Worm (Caenorhabditis elegans): ENCODE measurements around the gene Y6E2A.5.

Y6E2A.5 gene

DNA sequence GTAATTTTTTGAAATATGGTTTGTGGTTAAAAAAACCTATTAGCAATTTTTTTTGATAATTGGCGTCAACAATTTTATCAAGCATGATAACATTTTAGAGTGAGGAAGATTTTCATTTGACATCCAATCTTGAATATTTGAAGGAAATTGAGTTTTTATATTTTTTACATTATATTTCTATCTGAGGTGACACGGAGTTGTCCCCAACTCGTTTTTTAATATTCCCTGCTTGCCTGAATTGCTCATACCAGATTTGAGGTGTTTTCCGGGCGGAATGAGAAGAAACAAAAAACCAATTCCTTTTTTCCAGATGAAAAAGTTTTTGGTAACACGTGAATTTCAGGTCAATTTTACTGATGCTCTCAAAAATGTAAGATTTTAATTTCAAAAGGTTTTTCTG, 1.1 kb upstream of the Y6E2A.5 start, which contains the start of gene Y6E2A.7:
Y6E2A.7 (plus strand) TSS at position 301 of the 400 bp plus-strand sequence.
- TF ChIP-seq zip-5 (tag; optimal IDR thresholded peaks at IDR 0.05) (no peak), ceh-45 (GFP tag; IDR thresholded peaks at IDR 0.05) (no peak), C08G9.2 (tag; optimal IDR thresholded peaks at IDR 0.05) (no peak), ceh-34 (tag; optimal IDR thresholded peaks at IDR 0.05) (no peak), pat-9 (tag; optimal IDR thresholded peaks at IDR 0.05) (no peak), K02D7.2 (tag; optimal IDR thresholded peaks at IDR 0.05) (no peak), pag-3 (tag; optimal IDR thresholded peaks at IDR 0.05; ENCODE audit: borderline replicate concordance) (no peak)

DNA sequence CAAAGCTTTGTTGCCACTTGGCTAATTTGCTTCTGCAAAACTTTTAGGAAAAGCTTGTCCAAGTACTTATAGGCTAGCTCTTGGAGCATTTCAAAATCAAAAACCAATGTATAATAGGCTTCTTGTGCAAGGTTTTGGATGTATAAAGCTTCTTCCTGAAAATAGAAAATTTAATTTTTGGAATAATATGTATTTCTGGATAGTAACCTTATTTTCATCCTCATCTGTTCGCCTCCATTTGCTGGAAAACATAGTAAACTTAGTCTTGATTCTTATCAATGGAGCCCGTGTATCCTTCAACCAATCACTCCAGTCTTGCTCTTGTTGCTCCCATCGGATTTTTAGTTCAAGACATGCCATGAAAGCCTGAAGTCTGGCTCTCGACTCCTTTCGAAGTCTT, 1.8 kb downstream of the Y6E2A.5 start, which contains the start of gene Y6E2A.4:
Y6E2A.4 (minus strand) TSS at position 101 of the 400 bp plus-strand sequence.
- TF ChIP-seq C38D4.7 (GFP tag; optimal IDR thresholded peaks at IDR 0.05) (no peak), hlh-13 (GFP tag; optimal IDR thresholded peaks at IDR 0.05) (no peak), nfya-1 (tag; optimal IDR thresholded peaks at IDR 0.05) (no peak), ceh-19 (GFP tag; optimal IDR thresholded peaks at IDR 0.05) (no peak), sdc-2 (tag; optimal IDR thresholded peaks at IDR 0.05) (no peak), ceh-9 (tag; optimal IDR thresholded peaks at IDR 0.05) (no peak), ceh-45 (GFP tag; IDR thresholded peaks at IDR 0.05) (no peak), T23F11.4 (GFP tag; optimal IDR thresholded peaks at IDR 0.05) (no peak), ama-1 (optimal IDR thresholded peaks at IDR 0.05) (no peak), npax-4 (tag; optimal IDR thresholded peaks at IDR 0.05) (no peak), K09A11.1 (tag; optimal IDR thresholded peaks at IDR 0.05; ENCODE audit: insufficient read depth) (no peak), ztf-16 (tag; optimal IDR thresholded peaks at IDR 0.05) (no peak), elt-2 (tag; optimal IDR thresholded peaks at IDR 0.05) (no peak), unc-42 (tag; optimal IDR thresholded peaks at IDR 0.05) (no peak), tbx-2 (tag; optimal IDR thresholded peaks at IDR 0.05) (no peak), F13H6.1 (tag; optimal IDR thresholded peaks at IDR 0.05) (no peak), Y22D7AL.16 (tag; optimal IDR thresholded peaks at IDR 0.05) (no peak), hlh-6 (tag; optimal IDR thresholded peaks at IDR 0.05) (no peak), pax-1 (tag; optimal IDR thresholded peaks at IDR 0.05) (no peak), che-1 (tag; optimal IDR thresholded peaks at IDR 0.05) (no peak)

DNA sequence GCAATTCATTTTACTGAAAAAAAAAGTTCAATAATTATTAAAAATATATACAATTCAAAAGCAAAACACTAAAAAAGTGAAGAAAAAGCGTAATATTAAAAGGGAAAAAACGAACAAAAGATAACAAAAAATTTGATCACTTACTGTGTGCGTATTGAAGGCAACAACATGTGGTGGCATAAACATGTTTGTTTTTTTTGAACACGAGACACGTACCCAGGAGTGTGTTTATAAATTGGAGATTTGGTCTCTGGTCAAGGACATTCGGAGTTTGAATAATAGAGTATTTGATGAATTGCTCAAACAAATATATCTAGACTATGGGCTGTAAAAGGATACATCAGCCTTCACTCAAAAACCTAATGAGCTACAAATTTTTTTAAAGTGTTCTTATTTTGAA, 2.8 kb downstream of the Y6E2A.5 start:
- TF ChIP-seq tbx-7 (tag; optimal IDR thresholded peaks at IDR 0.05) (no peak), madf-2 (tag; optimal IDR thresholded peaks at IDR 0.05) (no peak)

DNA sequence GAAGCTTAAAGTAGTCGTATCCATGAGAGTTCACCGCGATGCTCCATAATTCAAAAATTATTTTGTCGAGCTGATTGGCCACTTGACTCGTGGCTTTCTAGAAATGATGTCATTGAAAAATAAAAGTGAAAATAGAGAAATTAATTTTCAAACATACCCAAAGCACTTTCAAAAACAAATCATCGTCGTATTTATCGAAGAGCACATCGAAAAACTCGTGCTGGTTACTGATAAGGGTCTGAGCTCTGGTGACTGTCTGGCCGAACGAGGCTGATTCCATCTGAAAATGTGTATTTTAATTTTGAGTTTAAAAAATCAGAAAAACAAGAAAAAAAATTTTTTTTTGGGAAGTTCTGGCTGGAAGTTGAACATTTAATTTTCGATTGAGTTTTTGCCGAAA, 6.1 kb downstream of the Y6E2A.5 start:
- TF ChIP-seq C08G9.2 (tag; optimal IDR thresholded peaks at IDR 0.05), result no peak
- no peak for TF ChIP-seq hlh-13 (GFP tag; optimal IDR thresholded peaks at IDR 0.05)
- no peak for TF ChIP-seq npax-4 (tag; optimal IDR thresholded peaks at IDR 0.05)
- no peak for TF ChIP-seq zip-5 (tag; optimal IDR thresholded peaks at IDR 0.05)
- no peak for TF ChIP-seq ceh-22 (tag; optimal IDR thresholded peaks at IDR 0.05)
- no peak for TF ChIP-seq odd-2 (tag; optimal IDR thresholded peaks at IDR 0.05)
- no peak for TF ChIP-seq pqm-1 (tag; optimal IDR thresholded peaks at IDR 0.05)
- no peak for TF ChIP-seq ceh-9 (tag; optimal IDR thresholded peaks at IDR 0.05)
- TF ChIP-seq unc-3 (GFP tag; conservative IDR thresholded peaks at IDR 0.05), result no peak
- no peak for TF ChIP-seq unc-3 (tag; optimal IDR thresholded peaks at IDR 0.05)
- no peak for TF ChIP-seq tbx-2 (tag; optimal IDR thresholded peaks at IDR 0.05)
- TF ChIP-seq ref-2 (tag; optimal IDR thresholded peaks at IDR 0.05), result no peak
- no peak for TF ChIP-seq ceh-14 (tag; optimal IDR thresholded peaks at IDR 0.05)
- no peak for TF ChIP-seq sdc-2 (tag; optimal IDR thresholded peaks at IDR 0.05)
- TF ChIP-seq pax-1 (tag; optimal IDR thresholded peaks at IDR 0.05), result no peak
- TF ChIP-seq pag-3 (tag; optimal IDR thresholded peaks at IDR 0.05; ENCODE audit: borderline replicate concordance), result no peak

DNA sequence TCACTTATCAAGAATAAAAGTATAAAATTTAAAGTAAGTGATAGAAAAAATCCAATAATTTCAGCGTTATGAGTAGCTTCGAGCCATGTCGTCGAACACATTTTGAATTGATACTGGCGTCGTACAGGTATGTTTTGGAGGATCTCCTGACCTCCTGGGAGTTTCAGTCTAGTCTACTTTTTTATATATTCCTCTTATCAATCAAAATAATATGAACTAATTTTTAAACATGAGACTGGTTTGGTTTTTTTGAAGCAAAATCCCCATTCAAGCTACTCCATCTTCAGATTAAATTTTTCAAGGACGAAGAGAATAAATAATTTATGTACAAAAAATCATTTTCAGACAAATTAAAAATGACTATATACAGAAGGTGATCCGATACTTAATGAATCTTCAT, 6.6 kb downstream of the Y6E2A.5 start, which contains the start of gene str-101:
str-101 (minus strand) TSS at position 101 of the 400 bp plus-strand sequence.
- no peak for TF ChIP-seq ceh-30 (tag; optimal IDR thresholded peaks at IDR 0.05)
- TF ChIP-seq elt-4 (tag; optimal IDR thresholded peaks at IDR 0.05), result no peak
